Worm (Caenorhabditis elegans) whole organism, midembryonic: ENCODE data around the gene Y73C8C.8.

Source experiments
- cog-1 ChIP-seq: sonication (generic microtip); optimal IDR thresholded peaks from 2 replicates; lab custom pipeline; 2016; ENCODE audit warnings: missing genetic modification characterization, missing compliant biosample characterization
- klf-2 ChIP-seq: fragments of 200-800 bp; sonication (Bioruptor generic); conservative IDR thresholded peaks from 2 replicates; pipeline ENCODE4 v1.3.6; 2022; ENCODE audit warnings: missing genetic modification reagents, missing genetic modification characterization, missing compliant biosample characterization

ce11 chrV:3088768-3089167 lies 24.9 kb downstream of the Y73C8C.8 start, which contains the start of gene acs-21:
- no peak for TF ChIP-seq klf-2
- TF ChIP-seq cog-1 (tag; lab: Kevin White, UChicago): no peak
